Worm (Caenorhabditis elegans): ENCODE data around the gene hlh-12.

DNA sequence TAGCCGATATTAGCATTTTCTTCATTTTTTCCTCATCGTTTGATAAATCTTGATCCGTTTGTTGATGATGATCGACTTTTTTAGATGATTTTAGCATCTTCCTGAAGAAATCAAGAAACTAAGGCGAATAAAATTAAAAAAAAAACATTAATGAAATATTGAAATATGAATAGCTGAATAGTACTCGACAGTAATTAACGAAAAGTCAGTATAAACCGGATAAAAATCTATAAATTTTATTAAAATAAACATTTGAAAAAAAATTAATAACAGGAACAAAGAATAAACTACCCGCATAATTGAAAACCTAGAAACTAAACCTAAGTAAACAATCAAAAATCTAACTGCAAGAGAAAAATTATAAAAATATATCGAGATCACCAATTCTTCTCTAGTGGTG, 17.0 kb upstream of the hlh-12 start, which contains the start of gene C28C12.12:
- TF ChIP-seq lin-13 (GFP tag; optimal IDR thresholded peaks at IDR 0.05) (no peak), elt-3 (tag; optimal IDR thresholded peaks at IDR 0.05) (no peak), ceh-82 (tag; optimal IDR thresholded peaks at IDR 0.05) (no peak)

Measured in whole organism, L2 larva.